Worm (Caenorhabditis elegans): Measurements from ENCODE around the gene T16G12.3.

T16G12.3 gene

DNA sequence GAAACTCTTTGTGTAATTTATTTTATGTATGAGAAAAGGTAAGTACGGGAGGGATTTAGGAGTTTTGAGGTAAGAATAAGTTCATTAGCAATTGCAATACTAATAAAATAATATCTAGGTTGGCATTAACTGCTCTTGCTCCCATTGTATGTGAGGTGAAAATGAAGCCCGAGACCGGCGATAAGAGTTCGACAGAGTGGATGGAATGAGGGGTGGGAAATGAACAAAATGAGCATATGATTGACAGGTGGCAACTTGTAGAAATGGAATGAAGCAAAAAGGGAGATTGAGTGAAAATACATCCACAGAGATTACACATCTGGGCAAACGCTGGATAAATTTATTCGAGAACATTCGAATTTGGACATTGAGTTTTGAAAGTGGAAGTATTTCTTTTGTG lies 28.4 kb downstream of the T16G12.3 start:
- TF ChIP-seq tra-1 (GFP tag; IDR thresholded peaks at IDR 0.05) (peak; percentile 94), spr-1 (tag; optimal IDR thresholded peaks at IDR 0.05) (no peak), dmd-6 (GFP tag; IDR thresholded peaks at IDR 0.05) (peak; percentile 54), Y48G9A.11 (GFP tag; IDR thresholded peaks at IDR 0.05) (no peak)

DNA sequence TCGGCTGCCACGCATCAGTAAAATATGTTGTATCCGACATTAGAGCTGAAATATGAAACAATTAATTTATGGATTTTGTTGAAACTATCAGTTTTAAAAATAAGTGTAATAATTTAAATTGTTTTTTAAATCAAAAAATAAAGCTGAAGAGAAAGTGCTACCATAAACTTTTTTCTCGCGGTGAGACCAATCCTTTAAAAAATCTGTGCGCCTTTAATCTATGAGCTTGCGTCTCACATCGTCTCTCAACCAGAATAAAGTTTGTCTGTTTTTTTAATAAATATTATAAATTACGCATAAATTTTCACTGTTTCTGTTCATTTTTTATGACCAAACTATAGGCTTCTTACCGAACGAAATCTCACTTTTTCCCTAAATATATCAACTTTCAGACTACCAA lies 32.8 kb downstream of the T16G12.3 start, which contains the start of gene T16H12.3:
TSS of gene T16H12.3 (minus strand) at position 51 of the 400 bp plus-strand sequence.
- TF ChIP-seq unc-39 (tag; optimal IDR thresholded peaks at IDR 0.05) (no peak), ceh-44 (GFP tag; IDR thresholded peaks at IDR 0.05) (no peak), nhr-10 (tag; optimal IDR thresholded peaks at IDR 0.05) (no peak), lim-7 (GFP tag; IDR thresholded peaks at IDR 0.05) (no peak), daf-12 (tag; optimal IDR thresholded peaks at IDR 0.05) (no peak), mdt-29 (GFP tag; IDR thresholded peaks at IDR 0.05) (no peak)

DNA sequence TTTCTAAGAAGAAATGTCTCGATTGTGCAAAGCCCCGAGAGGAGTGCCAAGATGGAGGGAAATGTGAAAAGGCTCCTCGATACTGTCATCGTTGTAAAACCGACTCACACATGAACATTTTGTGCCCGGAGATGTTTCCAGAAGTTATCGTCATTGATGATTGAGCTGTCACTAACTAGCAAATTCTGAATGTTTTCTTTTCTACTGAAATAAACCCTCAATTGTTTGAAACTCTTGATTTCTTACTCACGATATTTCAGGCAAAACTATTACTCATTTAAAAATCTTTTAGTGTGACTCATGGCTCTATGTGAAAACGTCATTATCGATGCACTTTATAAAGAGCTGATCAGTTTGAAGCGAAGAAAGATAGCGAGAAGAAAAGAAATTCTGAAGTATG lies 34.7 kb downstream of the T16G12.3 start, which contains the start of gene T16H12.13:
TSS of gene T16H12.13 (plus strand) at position 301 of the 400 bp plus-strand sequence.
- TF ChIP-seq php-3 (GFP tag; IDR thresholded peaks at IDR 0.05) (no peak), F10B5.3 (tag; optimal IDR thresholded peaks at IDR 0.05) (no peak), daf-12 (tag; optimal IDR thresholded peaks at IDR 0.05) (no peak), Y48G9A.11 (GFP tag; IDR thresholded peaks at IDR 0.05) (no peak), tag-97 (GFP tag; IDR thresholded peaks at IDR 0.05) (no peak), nhr-41 (GFP tag; IDR thresholded peaks at IDR 0.05) (no peak), sdz-12 (GFP tag; optimal IDR thresholded peaks at IDR 0.05) (no peak), pha-4 (GFP tag; IDR thresholded peaks at IDR 0.05) (no peak), pha-4 (tag; optimal IDR thresholded peaks at IDR 0.05) (no peak), madf-5 (GFP tag; IDR thresholded peaks at IDR 0.05) (no peak), nhr-102 (tag; optimal IDR thresholded peaks at IDR 0.05) (no peak), mes-2 (tag; optimal IDR thresholded peaks at IDR 0.05; ENCODE audit: poor library complexity, severe bottlenecking) (no peak), Y75B8A.6 (GFP tag; IDR thresholded peaks at IDR 0.05) (no peak), mxl-3 (GFP tag; optimal IDR thresholded peaks at IDR 0.05) (no peak), mep-1 (tag; optimal IDR thresholded peaks at IDR 0.05) (no peak), lin-29 (GFP tag; IDR thresholded peaks at IDR 0.05) (no peak), ceh-62 (tag; optimal IDR thresholded peaks at IDR 0.05) (no peak), lir-3 (tag; optimal IDR thresholded peaks at IDR 0.05) (no peak), hlh-30 (tag; optimal IDR thresholded peaks at IDR 0.05; ENCODE audit: insufficient read depth) (no peak)

DNA sequence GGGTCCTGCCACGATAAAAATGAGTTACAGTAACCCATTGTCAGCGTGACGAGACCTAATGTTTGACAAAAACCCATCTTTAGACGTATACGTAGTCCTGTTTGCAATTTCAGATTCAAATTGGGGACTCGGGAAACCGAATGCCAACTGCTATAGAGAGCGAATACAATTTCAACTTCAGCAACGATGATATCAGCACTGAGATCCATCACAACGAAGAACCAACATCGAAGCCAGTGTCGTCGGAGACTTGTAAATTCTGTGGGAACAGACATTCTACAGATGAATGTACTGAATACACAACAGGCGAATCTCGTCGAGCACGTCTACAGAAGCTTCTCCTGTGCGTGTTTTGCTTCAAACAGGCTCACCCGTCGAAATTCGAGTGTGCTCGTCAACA lies 35.2 kb downstream of the T16G12.3 start:
- TF ChIP-seq R02D3.7 (tag; optimal IDR thresholded peaks at IDR 0.05) (no peak), ceh-82 (tag; optimal IDR thresholded peaks at IDR 0.05) (no peak), nhr-42 (GFP tag; IDR thresholded peaks at IDR 0.05) (no peak), ZK337.2 (GFP tag; IDR thresholded peaks at IDR 0.05) (no peak), ZK546.5 (tag; optimal IDR thresholded peaks at IDR 0.05) (no peak), gei-8 (GFP tag; optimal IDR thresholded peaks at IDR 0.05) (no peak), mxl-3 (GFP tag; optimal IDR thresholded peaks at IDR 0.05) (no peak), Y75B8A.6 (GFP tag; IDR thresholded peaks at IDR 0.05) (no peak), aha-1 (tag) (peak; percentile 91), ama-1 (optimal IDR thresholded peaks at IDR 0.05) (no peak), F44E2.7 (GFP tag; IDR thresholded peaks at IDR 0.05) (no peak), unc-62 (GFP tag; optimal IDR thresholded peaks at IDR 0.05 in 1 of 2) (peak in 1 of 2 experiments; percentile 22), unc-62 (tag; optimal IDR thresholded peaks at IDR 0.05) (no peak), php-3 (GFP tag; IDR thresholded peaks at IDR 0.05) (no peak)

All from whole organism, L4 larva.